Worm (Caenorhabditis elegans): Measurements from ENCODE around the gene F38B2.2.
A peak's percentile ranks its signal among the peaks of the same experiment; 100 is the strongest.

The F38B2.2 gene

ce11 chrX:11252429-11252828, 26.7 kb downstream of the F38B2.2 start (continued):
- TF ChIP-seq nhr-11 (tag; optimal IDR thresholded peaks at IDR 0.05): no peak
- TF ChIP-seq pqm-1 (tag; optimal IDR thresholded peaks at IDR 0.05): no peak

ce11 chrX:11251928-11252327, 27.2 kb downstream of the F38B2.2 start:
- peak; percentile 66 for TF ChIP-seq elt-2 (tag; optimal IDR thresholded peaks at IDR 0.05)
- TF ChIP-seq unc-30 (tag; optimal IDR thresholded peaks at IDR 0.05): no peak
- no peak for TF ChIP-seq unc-86 (tag; optimal IDR thresholded peaks at IDR 0.05)

ce11 chrX:11250983-11251382, 28.2 kb downstream of the F38B2.2 start:
- TF ChIP-seq elt-3 (tag; optimal IDR thresholded peaks at IDR 0.05) (peak in 4 of 6 experiments; percentile 31 to 53 (median 37)), elt-2 (tag; optimal IDR thresholded peaks at IDR 0.05) (peak; percentile 91), nhr-71 (tag; optimal IDR thresholded peaks at IDR 0.05) (peak; percentile 11), jun-1 (tag; optimal IDR thresholded peaks at IDR 0.05) (peak; percentile 2), lin-14 (GFP tag; optimal IDR thresholded peaks at IDR 0.05) (peak; percentile 50), nhr-20 (tag; optimal IDR thresholded peaks at IDR 0.05) (peak; percentile 13), ztf-4 (tag; optimal IDR thresholded peaks at IDR 0.05) (no peak), irx-1 (tag; optimal IDR thresholded peaks at IDR 0.05) (no peak), lin-39 (tag; optimal IDR thresholded peaks at IDR 0.05) (no peak)

ce11 chrX:11249392-11249791, 29.8 kb downstream of the F38B2.2 start:
- TF ChIP-seq blmp-1 (tag; optimal IDR thresholded peaks at IDR 0.05) (peak; percentile 60), zip-4 (GFP tag; optimal IDR thresholded peaks at IDR 0.05) (no peak), swsn-7 (tag; optimal IDR thresholded peaks at IDR 0.05) (no peak), lsy-2 (tag; optimal IDR thresholded peaks at IDR 0.05) (no peak), lin-14 (GFP tag; optimal IDR thresholded peaks at IDR 0.05) (peak; percentile 13), pqm-1 (tag; optimal IDR thresholded peaks at IDR 0.05) (no peak), C16A3.4 (tag; optimal IDR thresholded peaks at IDR 0.05) (no peak), efl-1 (optimal IDR thresholded peaks at IDR 0.05) (no peak), efl-1 (GFP tag; optimal IDR thresholded peaks at IDR 0.05 in 1 of 2) (peak in 1 of 2 experiments; percentile 55), fkh-8 (tag; optimal IDR thresholded peaks at IDR 0.05) (peak; percentile 4)

ce11 chrX:11248083-11248482, 31.1 kb downstream of the F38B2.2 start:
- TF ChIP-seq fkh-8 (tag; optimal IDR thresholded peaks at IDR 0.05) (no peak), ztf-11 (tag; optimal IDR thresholded peaks at IDR 0.05) (no peak), elt-3 (tag; optimal IDR thresholded peaks at IDR 0.05) (no peak), ztf-4 (tag; optimal IDR thresholded peaks at IDR 0.05) (peak; percentile 11), nhr-11 (tag; optimal IDR thresholded peaks at IDR 0.05) (no peak), aha-1 (tag; optimal IDR thresholded peaks at IDR 0.05) (no peak), nhr-71 (tag; optimal IDR thresholded peaks at IDR 0.05) (peak; percentile 48), ets-5 (GFP tag; IDR thresholded peaks at IDR 0.05) (no peak), snu-23 (GFP tag; optimal IDR thresholded peaks at IDR 0.05) (peak; percentile 3), sup-37 (GFP tag; optimal IDR thresholded peaks at IDR 0.05) (no peak), rnt-1 (tag; optimal IDR thresholded peaks at IDR 0.05) (no peak), nhr-47 (tag; optimal IDR thresholded peaks at IDR 0.05) (peak; percentile 19), lin-14 (GFP tag; optimal IDR thresholded peaks at IDR 0.05) (peak; percentile 41), nhr-20 (tag; optimal IDR thresholded peaks at IDR 0.05) (peak; percentile 21), efl-1 (optimal IDR thresholded peaks at IDR 0.05) (no peak), efl-1 (GFP tag; optimal IDR thresholded peaks at IDR 0.05 in 1 of 2) (no peak), ceh-8 (GFP tag; optimal IDR thresholded peaks at IDR 0.05) (no peak), blmp-1 (tag; optimal IDR thresholded peaks at IDR 0.05) (peak; percentile 78), nhr-85 (tag) (peak; percentile 61), egl-27 (tag; optimal IDR thresholded peaks at IDR 0.05) (no peak)

- no peak for TF ChIP-seq egl-27 (tag; optimal IDR thresholded peaks at IDR 0.05)
- TF ChIP-seq C04F5.9 (tag; optimal IDR thresholded peaks at IDR 0.05): no peak
- no peak for TF ChIP-seq C16A3.4 (tag; optimal IDR thresholded peaks at IDR 0.05)
- TF ChIP-seq lin-14 (GFP tag; optimal IDR thresholded peaks at IDR 0.05): peak; percentile 33
- TF ChIP-seq mef-2 (tag; optimal IDR thresholded peaks at IDR 0.05): no peak
- TF ChIP-seq unc-86 (tag; optimal IDR thresholded peaks at IDR 0.05): peak; percentile 18
Observed at ce11 chrX:11245056-11245455, 34.1 kb downstream of the F38B2.2 start.
